Fruit fly (Drosophila melanogaster): ENCODE measurements around the gene CG5377.

- TF ChIP-seq Hnf4 (GFP tag; optimal IDR thresholded peaks at IDR 0.05) (no peak), psq (GFP tag; optimal IDR thresholded peaks at IDR 0.05) (no peak), Dif (GFP tag; optimal IDR thresholded peaks at IDR 0.05; ENCODE audit: partially characterized antibody) (no peak), br (GFP tag; optimal IDR thresholded peaks at IDR 0.05) (no peak), OdsH (GFP tag; optimal IDR thresholded peaks at IDR 0.05) (no peak), tai (GFP tag; optimal IDR thresholded peaks at IDR 0.05) (no peak), Abd-B (GFP tag; optimal IDR thresholded peaks at IDR 0.05) (no peak), rgr (GFP tag; optimal IDR thresholded peaks at IDR 0.05) (no peak), HLH106 (tag; optimal IDR thresholded peaks at IDR 0.05) (no peak), lola (GFP tag; optimal IDR thresholded peaks at IDR 0.05) (no peak), Mio (GFP tag; optimal IDR thresholded peaks at IDR 0.05) (no peak), Hr78 (GFP tag; optimal IDR thresholded peaks at IDR 0.05) (no peak), Jra (GFP tag; optimal IDR thresholded peaks at IDR 0.05) (no peak), woc (GFP tag; optimal IDR thresholded peaks at IDR 0.05) (no peak)
These were observed 43.3 kb downstream of the CG5377 start, which contains the start of gene pinta for dm6 chr3R:22424602-22425190.
